Fruit fly (Drosophila melanogaster) whole organism, embryonic: Measurements from ENCODE around the gene Acsx4.

Experiments
- Atf6 ChIP-seq: fragments of 200-800 bp; sonication (Bioruptor generic); IDR thresholded peaks from 2 replicates; pipeline ENCODE4 v1.3.6; 2022; ENCODE audit warnings: missing biosample characterization, missing genetic modification characterization
- BEAF-32 ChIP-seq: fragments of 200-800 bp; sonication (Bioruptor generic); optimal IDR thresholded peaks from 3 replicates; lab custom pipeline; 2017; ENCODE audit warnings: missing biosample characterization, missing genetic modification characterization, mild to moderate bottlenecking, moderate library complexity, missing genetic modification reagents
- Bdp1 ChIP-seq: fragments of 200-800 bp; sonication (Bioruptor generic); optimal IDR thresholded peaks from 3 replicates; lab custom pipeline; 2016; ENCODE audit warnings: missing biosample characterization, missing genetic modification characterization
- CG11504 ChIP-seq: fragments of 200-800 bp; sonication (Bioruptor generic); optimal IDR thresholded peaks from 3 replicates; lab custom pipeline; 2019; ENCODE audit warnings: missing biosample characterization, mild to moderate bottlenecking, missing genetic modification characterization, moderate library complexity
- CG13287 ChIP-seq: fragments of 200-800 bp; sonication (Bioruptor generic); IDR thresholded peaks from 2 replicates; pipeline ENCODE4 v1.3.6; 2022; ENCODE audit warnings: missing biosample characterization, missing genetic modification characterization; ENCODE audit not compliant: partially characterized antibody
- CG13296 ChIP-seq: fragments of 200-800 bp; sonication (Bioruptor generic); optimal IDR thresholded peaks from 3 replicates; lab custom pipeline; 2018; ENCODE audit warnings: missing biosample characterization, mild to moderate bottlenecking, missing genetic modification characterization
- CG13624 ChIP-seq: fragments of 200-800 bp; sonication (Bioruptor generic); optimal IDR thresholded peaks from 2 replicates; lab custom pipeline; 2016; ENCODE audit warnings: missing biosample characterization, missing genetic modification characterization
- CG14441 ChIP-seq: fragments of 200-800 bp; sonication (Bioruptor generic); IDR thresholded peaks from 2 replicates; pipeline ENCODE4 v1.3.6; 2022; ENCODE audit warnings: missing biosample characterization, missing genetic modification characterization
- CG14667 ChIP-seq: fragments of 200-800 bp; sonication (Bioruptor generic); IDR thresholded peaks from 2 replicates; pipeline ENCODE4 v1.3.6; 2022; ENCODE audit warnings: missing biosample characterization, missing genetic modification characterization
- CG2116 ChIP-seq: fragments of 200-800 bp; sonication (Bioruptor generic); optimal IDR thresholded peaks from 3 replicates; lab custom pipeline; 2018; ENCODE audit warnings: missing biosample characterization, mild to moderate bottlenecking, missing genetic modification characterization
- CG34376 ChIP-seq: fragments of 200-800 bp; sonication (Bioruptor generic); optimal IDR thresholded peaks from 2 replicates; lab custom pipeline; 2018; ENCODE audit warnings: missing biosample characterization, mild to moderate bottlenecking, missing genetic modification characterization
- CG3847 ChIP-seq: fragments of 200-800 bp; sonication (Bioruptor generic); IDR thresholded peaks from 2 replicates; pipeline ENCODE4 v1.3.6; 2022; ENCODE audit warnings: missing biosample characterization, missing genetic modification characterization
- CG6813 ChIP-seq: fragments of 200-800 bp; sonication (Bioruptor generic); optimal IDR thresholded peaks from 2 replicates; lab custom pipeline; 2017; ENCODE audit warnings: missing biosample characterization, missing genetic modification characterization, mild to moderate bottlenecking, moderate library complexity, missing genetic modification reagents
- CG8290 ChIP-seq, 3 experiments: fragments of 200-800 bp; sonication (Bioruptor generic); optimal IDR thresholded peaks; 2 replicates each; lab custom pipeline; 2016 to 2019; ENCODE audit warnings: missing biosample characterization in 3 of 3, missing genetic modification characterization in 3 of 3, mild to moderate bottlenecking in 2 of 3, moderate library complexity in 1 of 3
- CG8924 ChIP-seq: fragments of 200-800 bp; optimal IDR thresholded peaks from 3 replicates; lab custom pipeline; 2019; ENCODE audit warnings: missing biosample characterization, mild to moderate bottlenecking, missing genetic modification characterization, moderate library complexity
- CG9932 ChIP-seq: fragments of 200-800 bp; sonication (Bioruptor generic); IDR thresholded peaks from 2 replicates; pipeline ENCODE4 v1.3.6; 2022; ENCODE audit warnings: missing biosample characterization, missing genetic modification characterization
- CTCF ChIP-seq: fragments of 200-800 bp; sonication (Bioruptor generic); optimal IDR thresholded peaks from 2 replicates; lab custom pipeline; 2017; ENCODE audit warnings: missing biosample characterization, mild to moderate bottlenecking, missing genetic modification characterization, moderate library complexity
- CoRest ChIP-seq: fragments of 200-800 bp; sonication (Bioruptor generic); optimal IDR thresholded peaks from 3 replicates; lab custom pipeline; 2018; ENCODE audit warnings: missing biosample characterization, mild to moderate bottlenecking, missing genetic modification characterization, moderate library complexity
- Dll ChIP-seq: fragments of 200-800 bp; sonication (Bioruptor generic); IDR thresholded peaks from 4 replicates; pipeline ENCODE4 v1.3.6; 2022; ENCODE audit warnings: missing biosample characterization, missing genetic modification characterization; ENCODE audit not compliant: partially characterized antibody
- GATAe ChIP-seq: fragments of 200-800 bp; sonication (Bioruptor generic); conservative IDR thresholded peaks from 2 replicates; pipeline ENCODE4 v1.3.6; 2022; ENCODE audit warnings: missing biosample characterization, missing genetic modification characterization
- Hr78 ChIP-seq, 2 experiments: fragments of 200-800 bp in 1 of 2; fragments of >200 bp in 1 of 2; sonication (Bioruptor generic) in 1 of 2; optimal IDR thresholded peaks; 2 replicates each; lab custom pipeline; 2017 to 2019; ENCODE audit warnings: missing biosample characterization in 2 of 2, missing genetic modification characterization in 2 of 2, mild to moderate bottlenecking in 1 of 2, moderate library complexity in 1 of 2
- Ssrp ChIP-seq: fragments of 200-800 bp; sonication (Bioruptor generic); optimal IDR thresholded peaks from 2 replicates; lab custom pipeline; 2018; ENCODE audit warnings: missing biosample characterization, mild to moderate bottlenecking, missing genetic modification characterization, moderate library complexity
- amos ChIP-seq: fragments of 200-800 bp; sonication (Bioruptor generic); IDR thresholded peaks from 2 replicates; pipeline ENCODE4 v1.3.6; 2022; ENCODE audit warnings: missing biosample characterization, missing genetic modification characterization; ENCODE audit not compliant: partially characterized antibody
- ara ChIP-seq: fragments of 200-800 bp; sonication (Bioruptor generic); IDR thresholded peaks from 2 replicates; pipeline ENCODE4 v1.3.6; 2022; ENCODE audit warnings: missing biosample characterization, missing genetic modification characterization
- ash1 ChIP-seq: fragments of 200-800 bp; sonication (Bioruptor generic); optimal IDR thresholded peaks from 2 replicates; lab custom pipeline; 2018; ENCODE audit warnings: missing biosample characterization, mild to moderate bottlenecking, missing genetic modification characterization
- bbx ChIP-seq: fragments of 200-800 bp; sonication (Bioruptor generic); IDR thresholded peaks from 2 replicates; pipeline ENCODE4 v1.3.6; 2022; ENCODE audit warnings: missing biosample characterization, missing genetic modification characterization; ENCODE audit not compliant: partially characterized antibody
- bsh ChIP-seq, 2 experiments: fragments of 200-800 bp; sonication (Bioruptor generic); optimal IDR thresholded peaks; 2 replicates each; lab custom pipeline; 2017 to 2018; ENCODE audit warnings: mild to moderate bottlenecking in 2 of 2, missing biosample characterization in 2 of 2, missing genetic modification characterization in 2 of 2, moderate library complexity in 1 of 2
- chinmo ChIP-seq: fragments of 200-800 bp; sonication (Bioruptor generic); IDR thresholded peaks from 4 replicates; pipeline ENCODE4 v1.3.6; 2022; ENCODE audit warnings: missing biosample characterization, missing genetic modification characterization; ENCODE audit not compliant: partially characterized antibody
- da ChIP-seq: fragments of 200-800 bp; sonication (Bioruptor generic); optimal IDR thresholded peaks from 2 replicates; lab custom pipeline; 2016; ENCODE audit warnings: missing biosample characterization, missing genetic modification characterization
- exex ChIP-seq: fragments of 200-800 bp; sonication (Bioruptor generic); optimal IDR thresholded peaks from 4 replicates; lab custom pipeline; 2018; ENCODE audit warnings: missing biosample characterization, mild to moderate bottlenecking, missing genetic modification characterization, moderate library complexity
- grn ChIP-seq: fragments of 200-800 bp; sonication (Bioruptor generic); optimal IDR thresholded peaks from 3 replicates; lab custom pipeline; 2017; ENCODE audit warnings: missing biosample characterization, missing genetic modification characterization
- hb ChIP-seq: fragments of 200-800 bp; sonication (Bioruptor generic); IDR thresholded peaks from 3 replicates; pipeline ENCODE4 v1.3.6; 2022; ENCODE audit warnings: missing biosample characterization, missing genetic modification characterization; ENCODE audit not compliant: partially characterized antibody
- knrl ChIP-seq: fragments of 200-800 bp; sonication (Bioruptor generic); IDR thresholded peaks from 3 replicates; pipeline ENCODE4 v1.3.6; 2022; ENCODE audit warnings: missing biosample characterization, missing genetic modification characterization; ENCODE audit not compliant: partially characterized antibody
- mam ChIP-seq: fragments of 200-800 bp; sonication (Bioruptor generic); optimal IDR thresholded peaks from 3 replicates; lab custom pipeline; 2016; ENCODE audit warnings: missing biosample characterization, missing genetic modification characterization
- mirr ChIP-seq: fragments of 200-800 bp; sonication (Bioruptor generic); optimal IDR thresholded peaks from 3 replicates; lab custom pipeline; 2018; ENCODE audit warnings: missing biosample characterization, mild to moderate bottlenecking, missing genetic modification characterization
- nerfin-1 ChIP-seq: fragments of 200-800 bp; sonication (Bioruptor generic); optimal IDR thresholded peaks from 3 replicates; lab custom pipeline; 2019; ENCODE audit warnings: missing biosample characterization, mild to moderate bottlenecking, missing genetic modification characterization, moderate library complexity
- nerfin-2 ChIP-seq: fragments of 200-800 bp; sonication (Bioruptor generic); IDR thresholded peaks from 2 replicates; pipeline ENCODE4 v1.3.6; 2022; ENCODE audit warnings: missing biosample characterization, missing genetic modification characterization; ENCODE audit not compliant: partially characterized antibody
- pum ChIP-seq: fragments of 200-800 bp; sonication (Bioruptor generic); optimal IDR thresholded peaks from 2 replicates; lab custom pipeline; 2016; ENCODE audit warnings: missing biosample characterization, missing genetic modification characterization
- row ChIP-seq: fragments of 200-800 bp; sonication (Bioruptor generic); IDR thresholded peaks from 3 replicates; pipeline ENCODE4 v1.3.6; 2022; ENCODE audit warnings: missing biosample characterization, missing genetic modification characterization
- sd ChIP-seq: fragments of 200-800 bp; sonication (Bioruptor generic); optimal IDR thresholded peaks from 3 replicates; lab custom pipeline; 2018; ENCODE audit warnings: missing biosample characterization, mild to moderate bottlenecking, missing genetic modification characterization, moderate library complexity
- sens ChIP-seq: fragments of 200-800 bp; sonication (Bioruptor generic); peaks from one replicate; lab custom pipeline; 2016; ENCODE audit warnings: missing biosample characterization, missing genetic modification characterization
- sna ChIP-seq: fragments of 200-800 bp; sonication (Bioruptor generic); IDR thresholded peaks from 2 replicates; pipeline ENCODE4 v1.3.6; 2022; ENCODE audit warnings: missing biosample characterization, missing genetic modification characterization; ENCODE audit not compliant: partially characterized antibody
- sug ChIP-seq: fragments of 200-800 bp; optimal IDR thresholded peaks from 2 replicates; lab custom pipeline; 2019; ENCODE audit warnings: missing biosample characterization, mild to moderate bottlenecking, missing genetic modification characterization, moderate library complexity
- twi ChIP-seq: fragments of 200-800 bp; optimal IDR thresholded peaks from 2 replicates; lab custom pipeline; 2019; ENCODE audit warnings: missing biosample characterization, mild to moderate bottlenecking, missing genetic modification characterization, moderate library complexity
- unc-4 ChIP-seq: fragments of 200-800 bp; sonication (Bioruptor generic); IDR thresholded peaks from 2 replicates; pipeline ENCODE4 v1.3.6; 2022; ENCODE audit warnings: missing biosample characterization, missing genetic modification characterization; ENCODE audit not compliant: partially characterized antibody

Gene Acsx4

dm6 chr3R:19785451-19785850, 2.1 kb downstream of the Acsx4 start:
- TF ChIP-seq da (no peak), exex (peak; percentile 87), ash1 (no peak), CG2116 (GFP tag; lab: Kevin White, UChicago) (no peak), CG13624 (GFP tag; lab: Kevin White, UChicago) (no peak), Hr78 (GFP tag; optimal IDR thresholded peaks at IDR 0.05; lab: Kevin White, UChicago) (peak in 1 of 2 experiments; percentile 95), nerfin-1 (tag; lab: Kevin White, UChicago) (no peak), bsh (GFP tag; optimal IDR thresholded peaks at IDR 0.05; lab: Kevin White, UChicago) (no peak), mirr (peak; percentile 64), CG34376 (GFP tag; lab: Kevin White, UChicago) (peak; percentile 73), sd (tag; lab: Kevin White, UChicago) (peak; percentile 78), CG3847 (GFP tag; lab: Robert Waterston, UW) (no peak), grn (GFP tag; lab: Kevin White, UChicago) (peak; percentile 78), GATAe (GFP tag; lab: Robert Waterston, UW) (0 out of 2 replicates have a peak, but pooled peaks have one; percentile 15), BEAF-32 (GFP tag; lab: Kevin White, UChicago) (peak; percentile 4), sug (tag; lab: Kevin White, UChicago) (peak; percentile 67), CG13287 (no peak), CG8290 (GFP tag; optimal IDR thresholded peaks at IDR 0.05; lab: Kevin White, UChicago) (no peak), CG8290 (tag; optimal IDR thresholded peaks at IDR 0.05; lab: Kevin White, UChicago) (no peak)

DNA sequence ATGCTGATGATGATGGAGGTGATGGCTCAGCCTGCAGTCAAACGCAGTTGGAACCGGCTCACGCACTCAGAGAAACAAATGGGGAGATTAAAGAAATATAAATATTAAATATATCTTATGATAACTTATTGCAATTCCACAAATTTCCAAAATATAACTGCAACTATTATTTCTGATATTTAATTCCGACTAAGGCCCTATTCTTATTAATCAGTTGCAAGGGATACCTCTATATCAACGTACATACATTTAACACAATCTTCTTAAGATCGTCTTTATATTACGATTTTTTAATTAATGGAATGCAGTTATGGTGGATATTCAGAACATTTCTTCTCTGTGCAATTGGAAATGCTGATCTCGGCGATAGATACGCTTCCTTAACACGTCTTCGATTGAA, 5.4 kb downstream of the Acsx4 start:
- no peak for TF ChIP-seq CG9932
- TF ChIP-seq row (GFP tag; lab: Robert Waterston, UW): no peak
- no peak for TF ChIP-seq Ssrp (tag; lab: Kevin White, UChicago)
- TF ChIP-seq CoRest: no peak
- no peak for TF ChIP-seq CG11504 (tag; lab: Kevin White, UChicago)
- TF ChIP-seq unc-4 (GFP tag; lab: Robert Waterston, UW): no peak
- no peak for TF ChIP-seq CG13296 (GFP tag; lab: Kevin White, UChicago)
- TF ChIP-seq BEAF-32 (GFP tag; lab: Kevin White, UChicago): no peak

- TF ChIP-seq nerfin-2 (GFP tag; lab: Robert Waterston, UW): peak; percentile 85
- TF ChIP-seq pum (GFP tag; lab: Kevin White, UChicago): no peak
- no peak for TF ChIP-seq CG14441 (GFP tag; lab: Robert Waterston, UW)
- peak; percentile 99 for TF ChIP-seq Bdp1 (GFP tag; lab: Kevin White, UChicago)
- peak; percentile 59; the same call in 1 of the 3 replicates for TF ChIP-seq hb
- no peak for TF ChIP-seq mam (GFP tag; lab: Kevin White, UChicago)
- TF ChIP-seq CG13624 (GFP tag; lab: Kevin White, UChicago): no peak
- TF ChIP-seq CTCF (GFP tag; lab: Kevin White, UChicago): no peak
- TF ChIP-seq sna (GFP tag; lab: Robert Waterston, UW): peak; percentile 61
- TF ChIP-seq CG8924 (tag; lab: Kevin White, UChicago): no peak
- TF ChIP-seq grn (GFP tag; lab: Kevin White, UChicago): no peak
- TF ChIP-seq sens: peak; percentile 80
- TF ChIP-seq Atf6 (GFP tag; lab: Robert Waterston, UW): peak; percentile 23; the same call in 1 of the 2 replicates
- TF ChIP-seq bbx (GFP tag; lab: Robert Waterston, UW): peak; percentile 81
- TF ChIP-seq Dll: peak; percentile 50; the same call in 2 of the 4 replicates
- no peak for TF ChIP-seq CG6813 (GFP tag; lab: Kevin White, UChicago)
- peak; percentile 58; the same call in 1 of the 3 replicates for TF ChIP-seq knrl (GFP tag; lab: Robert Waterston, UW)
- TF ChIP-seq CG14667 (GFP tag; lab: Robert Waterston, UW): no peak
- TF ChIP-seq twi (tag; lab: Kevin White, UChicago): peak; percentile 95
- TF ChIP-seq chinmo (GFP tag; lab: Robert Waterston, UW): peak; percentile 72; the same call in 1 of the 4 replicates
- no peak for TF ChIP-seq CG3847 (GFP tag; lab: Robert Waterston, UW)
- TF ChIP-seq ara (GFP tag; lab: Robert Waterston, UW): no peak
- peak; percentile 82 for TF ChIP-seq amos (GFP tag; lab: Robert Waterston, UW)
These were observed 6.8 kb downstream of the Acsx4 start for dm6 chr3R:19789942-19790774.
